Fruit fly (Drosophila melanogaster): ENCODE data around the gene CG15333.

- peak; percentile 82 for TF ChIP-seq EcR (GFP tag; optimal IDR thresholded peaks at IDR 0.05)
- TF ChIP-seq rn (GFP tag; IDR thresholded peaks at IDR 0.05): no peak
- TF ChIP-seq Pif1B (GFP tag; optimal IDR thresholded peaks at IDR 0.05): no peak
- TF ChIP-seq CG32121 (GFP tag; IDR thresholded peaks at IDR 0.05): no peak
- no peak for TF ChIP-seq Ets98B (GFP tag; IDR thresholded peaks at IDR 0.05)
- no peak for TF ChIP-seq Pif1A (GFP tag; optimal IDR thresholded peaks at IDR 0.05)
- TF ChIP-seq CG4496 (GFP tag; IDR thresholded peaks at IDR 0.05): no peak
- TF ChIP-seq CG9948 (tag; optimal IDR thresholded peaks at IDR 0.05): no peak
- peak; percentile 23 for TF ChIP-seq CG17806 (tag; optimal IDR thresholded peaks at IDR 0.05)
- TF ChIP-seq D1 (tag; optimal IDR thresholded peaks at IDR 0.05): no peak
- TF ChIP-seq CG13204 (GFP tag; optimal IDR thresholded peaks at IDR 0.05): peak; percentile 69
Measured at dm6 chrX:7973325-7973954, 47.7 kb downstream of the CG15333 start.

Data from whole organism, pupa.